Fruit fly (Drosophila melanogaster): ENCODE results near the gene CG17648.

Gene CG17648

dm6 chr2L:1738054-1738453, 14.1 kb upstream of the CG17648 start (continued):
- TF ChIP-seq chinmo (GFP tag; IDR thresholded peaks at IDR 0.05; ENCODE audit: partially characterized antibody) (no peak), CG8388 (GFP tag; optimal IDR thresholded peaks at IDR 0.05) (peak; percentile 26), cg (GFP tag; optimal IDR thresholded peaks at IDR 0.05) (no peak), btn (GFP tag; optimal IDR thresholded peaks at IDR 0.05) (no peak), CG34422 (GFP tag; IDR thresholded peaks at IDR 0.05) (0 out of 3 replicates have a peak, but pooled peaks have one; percentile 33)

- TF ChIP-seq mirr (GFP tag; optimal IDR thresholded peaks at IDR 0.05) (peak; percentile 53), CG17359 (tag; optimal IDR thresholded peaks at IDR 0.05) (peak; percentile 6), lab (GFP tag; optimal IDR thresholded peaks at IDR 0.05) (peak; percentile 62), CG10543 (GFP tag; optimal IDR thresholded peaks at IDR 0.05) (no peak), kni (GFP tag; optimal IDR thresholded peaks at IDR 0.05) (peak; percentile 39), CG11456 (GFP tag; IDR thresholded peaks at IDR 0.05) (no peak), CG15269 (tag; optimal IDR thresholded peaks at IDR 0.05) (peak; percentile 30), sr (GFP tag; IDR thresholded peaks at IDR 0.05) (0 out of 3 replicates have a peak, but pooled peaks have one; percentile 5), CG13296 (GFP tag; optimal IDR thresholded peaks at IDR 0.05) (peak; percentile 19), CG2678 (tag; optimal IDR thresholded peaks at IDR 0.05) (peak; percentile 35), CG9932 (GFP tag; IDR thresholded peaks at IDR 0.05) (peak; percentile 13; the same call in 1 of the 2 replicates), Awh (GFP tag; IDR thresholded peaks at IDR 0.05) (peak; percentile 55; the same call in 1 of the 2 replicates), stc (GFP tag; IDR thresholded peaks at IDR 0.05) (peak; percentile 56), CG3407 (GFP tag; optimal IDR thresholded peaks at IDR 0.05) (peak; percentile 18), Hmr (GFP tag; optimal IDR thresholded peaks at IDR 0.05) (peak; percentile 8), z (GFP tag; IDR thresholded peaks at IDR 0.05) (0 out of 3 replicates have a peak, but pooled peaks have one; percentile 7), sens (GFP tag) (peak; percentile 10), CG6683 (GFP tag; optimal IDR thresholded peaks at IDR 0.05) (no peak), ci (GFP tag; IDR thresholded peaks at IDR 0.05) (peak; percentile 34; the same call in 1 of the 3 replicates), Nf-YC (tag; optimal IDR thresholded peaks at IDR 0.05) (no peak), CG8290 (GFP tag; optimal IDR thresholded peaks at IDR 0.05) (no peak), CG8290 (tag; optimal IDR thresholded peaks at IDR 0.05) (peak in 1 of 2 experiments; percentile 27), gem (tag; optimal IDR thresholded peaks at IDR 0.05) (peak; percentile 12), hkb (optimal IDR thresholded peaks at IDR 0.05) (no peak), hkb (GFP tag; IDR thresholded peaks at IDR 0.05) (peak; percentile 14; the same call in 1 of the 2 replicates), ewg (GFP tag; optimal IDR thresholded peaks at IDR 0.05) (no peak), ATbp (GFP tag; optimal IDR thresholded peaks at IDR 0.05) (peak; percentile 52), CG10209 (GFP tag; optimal IDR thresholded peaks at IDR 0.05) (peak; percentile 16), otp (GFP tag; IDR thresholded peaks at IDR 0.05) (0 out of 3 replicates have a peak, but pooled peaks have one; percentile 22), CG11696 (GFP tag; IDR thresholded peaks at IDR 0.05) (0 out of 2 replicates have a peak, but pooled peaks have one; percentile 46), CG3726 (GFP tag; IDR thresholded peaks at IDR 0.05) (no peak), pan (optimal IDR thresholded peaks at IDR 0.05) (no peak), pan (GFP tag; optimal IDR thresholded peaks at IDR 0.05 in 1 of 2, IDR thresholded peaks at IDR 0.05 in 1 of 2) (peak in 1 of 2 experiments; percentile 37), stwl (tag; optimal IDR thresholded peaks at IDR 0.05) (no peak), fu2 (GFP tag; optimal IDR thresholded peaks at IDR 0.05) (no peak), CG2116 (GFP tag; optimal IDR thresholded peaks at IDR 0.05) (no peak), seq (GFP tag; IDR thresholded peaks at IDR 0.05) (peak; percentile 46; the same call in 1 of the 2 replicates), sob (GFP tag; IDR thresholded peaks at IDR 0.05) (peak; percentile 46; the same call in 1 of the 2 replicates), Sox100B (GFP tag; optimal IDR thresholded peaks at IDR 0.05) (peak; percentile 3), Blimp-1 (GFP tag; optimal IDR thresholded peaks at IDR 0.05) (peak; percentile 11), CG15514 (GFP tag; optimal IDR thresholded peaks at IDR 0.05) (no peak), CG32767 (GFP tag; IDR thresholded peaks at IDR 0.05) (0 out of 2 replicates have a peak, but pooled peaks have one; percentile 35), CG14441 (GFP tag; IDR thresholded peaks at IDR 0.05) (no peak), sna (GFP tag; IDR thresholded peaks at IDR 0.05; ENCODE audit: partially characterized antibody) (no peak)
Observed at dm6 chr2L:1740095-1740494, 12.0 kb upstream of the CG17648 start.
